Fruit fly (Drosophila melanogaster): ENCODE results near the gene CG32024.

The CG32024 gene

DNA sequence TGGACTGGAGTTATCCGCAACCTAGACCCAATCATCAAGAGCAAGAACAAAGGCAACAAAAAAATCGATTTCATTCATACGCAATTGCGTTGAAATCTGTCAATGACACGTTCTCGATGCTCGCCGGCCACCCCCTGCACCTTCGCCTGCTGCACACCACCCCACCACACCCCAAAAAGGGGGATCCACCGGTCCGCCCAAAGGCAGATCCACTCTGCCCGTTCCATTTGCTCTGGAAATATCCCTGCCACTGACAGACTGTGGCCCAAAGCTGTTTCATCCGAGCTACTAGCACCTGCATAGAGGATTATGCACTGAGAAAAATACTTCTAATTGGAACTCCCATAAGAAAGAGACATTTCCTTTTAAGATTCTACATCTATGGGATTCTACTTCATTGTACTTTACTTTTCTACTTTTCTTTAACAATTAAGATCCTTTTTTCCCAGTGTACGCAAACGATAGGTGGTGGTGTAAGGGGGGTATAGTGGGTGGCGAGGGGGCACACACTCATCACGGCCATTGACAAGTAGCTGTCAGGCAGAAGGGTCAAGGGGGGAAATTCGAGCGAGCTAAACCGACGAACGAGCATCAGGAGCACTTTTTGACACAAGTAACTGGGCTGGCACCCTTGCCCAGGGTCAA is 16.5 kb downstream of the CG32024 start (continued):
- peak; percentile 34 for TF ChIP-seq CG15269 (tag; optimal IDR thresholded peaks at IDR 0.05)
- TF ChIP-seq exex (tag; optimal IDR thresholded peaks at IDR 0.05): no peak
- no peak for TF ChIP-seq CG33557 (GFP tag; optimal IDR thresholded peaks at IDR 0.05)
- TF ChIP-seq CHES-1-like (GFP tag; optimal IDR thresholded peaks at IDR 0.05): peak; percentile 25
- 0 out of 2 replicates have a peak, but pooled peaks have one; percentile 46 for TF ChIP-seq CG32772 (GFP tag; IDR thresholded peaks at IDR 0.05)
- TF ChIP-seq CG3163 (GFP tag; optimal IDR thresholded peaks at IDR 0.05): no peak
- TF ChIP-seq CG10321 (GFP tag; IDR thresholded peaks at IDR 0.05): no peak
- TF ChIP-seq CG30403 (GFP tag; optimal IDR thresholded peaks at IDR 0.05): peak; percentile 31
- no peak for TF ChIP-seq Sry-δ (GFP tag; optimal IDR thresholded peaks at IDR 0.05)
- TF ChIP-seq CG7987 (GFP tag; optimal IDR thresholded peaks at IDR 0.05): no peak
- peak; percentile 49; the same call in 1 of the 3 replicates for TF ChIP-seq otp (GFP tag; IDR thresholded peaks at IDR 0.05)
- TF ChIP-seq CG2202 (tag; optimal IDR thresholded peaks at IDR 0.05): peak; percentile 37
- peak; percentile 47 for TF ChIP-seq nmo (GFP tag; optimal IDR thresholded peaks at IDR 0.05)
- no peak for TF ChIP-seq sima (GFP tag; optimal IDR thresholded peaks at IDR 0.05)
- TF ChIP-seq CG32767 (GFP tag; IDR thresholded peaks at IDR 0.05): no peak
- TF ChIP-seq CG11456 (GFP tag; IDR thresholded peaks at IDR 0.05): no peak
- TF ChIP-seq gro (GFP tag; optimal IDR thresholded peaks at IDR 0.05): no peak
- peak; percentile 41 for TF ChIP-seq Hsf (GFP tag; optimal IDR thresholded peaks at IDR 0.05)
- TF ChIP-seq CG31388 (GFP tag; optimal IDR thresholded peaks at IDR 0.05): no peak
- no peak for TF ChIP-seq ato (GFP tag; IDR thresholded peaks at IDR 0.05; ENCODE audit: partially characterized antibody)
- peak; percentile 40; the same call in 1 of the 3 replicates for TF ChIP-seq dysf (GFP tag; IDR thresholded peaks at IDR 0.05)
- no peak for TF ChIP-seq CG12942 (GFP tag; optimal IDR thresholded peaks at IDR 0.05)
- no peak for TF ChIP-seq Tbp (GFP tag; optimal IDR thresholded peaks at IDR 0.05)
- TF ChIP-seq CG2129 (GFP tag; IDR thresholded peaks at IDR 0.05; ENCODE audit: partially characterized antibody): no peak
- no peak for TF ChIP-seq Jarid2 (GFP tag; optimal IDR thresholded peaks at IDR 0.05)
- no peak for TF ChIP-seq p53 (GFP tag; optimal IDR thresholded peaks at IDR 0.05)
- no peak for TF ChIP-seq Doc2 (GFP tag; IDR thresholded peaks at IDR 0.05)
- TF ChIP-seq bcd (GFP tag; optimal IDR thresholded peaks at IDR 0.05): peak; percentile 48
- TF ChIP-seq CG34376 (GFP tag; optimal IDR thresholded peaks at IDR 0.05): no peak
- TF ChIP-seq Nf-YA (GFP tag; IDR thresholded peaks at IDR 0.05): no peak
- TF ChIP-seq croc (GFP tag; conservative IDR thresholded peaks at IDR 0.05): peak; percentile 34; the same call in 1 of the 3 replicates
- peak; percentile 46 for TF ChIP-seq grau (tag; optimal IDR thresholded peaks at IDR 0.05)
- peak; percentile 31 for TF ChIP-seq CG7839 (tag; optimal IDR thresholded peaks at IDR 0.05)
- peak; percentile 65; the same call in 2 of the 3 replicates for TF ChIP-seq zfh1 (GFP tag; IDR thresholded peaks at IDR 0.05)
- TF ChIP-seq Ssrp (tag; optimal IDR thresholded peaks at IDR 0.05): peak; percentile 57
- TF ChIP-seq gt (GFP tag; IDR thresholded peaks at IDR 0.05): no peak
- TF ChIP-seq lov (optimal IDR thresholded peaks at IDR 0.05): no peak
- no peak for TF ChIP-seq lov (GFP tag; IDR thresholded peaks at IDR 0.05)
- peak; percentile 54 for TF ChIP-seq Six4 (GFP tag; optimal IDR thresholded peaks at IDR 0.05)
- TF ChIP-seq eyg (GFP tag; optimal IDR thresholded peaks at IDR 0.05): no peak
- no peak for TF ChIP-seq Nf-YB (GFP tag; optimal IDR thresholded peaks at IDR 0.05)
- TF ChIP-seq CG17912 (GFP tag; optimal IDR thresholded peaks at IDR 0.05): no peak
- TF ChIP-seq zf30C (GFP tag; optimal IDR thresholded peaks at IDR 0.05): no peak
- no peak for TF ChIP-seq klu (GFP tag; IDR thresholded peaks at IDR 0.05)
- TF ChIP-seq CG4328 (GFP tag; optimal IDR thresholded peaks at IDR 0.05): no peak
- no peak for TF ChIP-seq mam (GFP tag; optimal IDR thresholded peaks at IDR 0.05)
- TF ChIP-seq CG12071 (GFP tag; optimal IDR thresholded peaks at IDR 0.05): no peak
- peak; percentile 35 for TF ChIP-seq CG9727 (GFP tag; optimal IDR thresholded peaks at IDR 0.05)
- TF ChIP-seq Dad (GFP tag; optimal IDR thresholded peaks at IDR 0.05): no peak
- 0 out of 2 replicates have a peak, but pooled peaks have one; percentile 17 for TF ChIP-seq dimm (GFP tag; IDR thresholded peaks at IDR 0.05)
- no peak for TF ChIP-seq CG15696 (tag; optimal IDR thresholded peaks at IDR 0.05)

Measured in whole organism, embryonic.